Fruit fly (Drosophila melanogaster) whole organism: ENCODE results near the gene CheB38c.

ENCODE experiments used
- CG8478 ChIP-seq: fragments of >200 bp; optimal IDR thresholded peaks from 2 replicates; lab custom pipeline; 2018; ENCODE audit warnings: inconsistent platforms
- Dll ChIP-seq: fragments of >200 bp; optimal IDR thresholded peaks from 2 replicates; lab custom pipeline; 2017
- EcR ChIP-seq, 2 experiments: fragments of >200 bp; optimal IDR thresholded peaks; 2 replicates each; lab custom pipeline; 2017; ENCODE audit warnings: missing biosample characterization in 2 of 2, missing genetic modification characterization in 2 of 2, missing genetic modification reagents in 2 of 2
- pan ChIP-seq: fragments of >200 bp; optimal IDR thresholded peaks from 2 replicates; lab custom pipeline; 2017
- psq ChIP-seq: fragments of >200 bp; optimal IDR thresholded peaks from 2 replicates; lab custom pipeline; 2017
- usp ChIP-seq: fragments of >200 bp; optimal IDR thresholded peaks from 2 replicates; lab custom pipeline; 2017; ENCODE audit warnings: missing biosample characterization, missing genetic modification characterization, mixed read lengths

- TF ChIP-seq CG8478: no peak
- no peak for TF ChIP-seq pan (lab: Kevin White, UChicago)
- TF ChIP-seq EcR (GFP tag; optimal IDR thresholded peaks at IDR 0.05; lab: Kevin White, UChicago): no peak
- TF ChIP-seq Dll (lab: Kevin White, UChicago): no peak
- no peak for TF ChIP-seq psq (lab: Kevin White, UChicago)
- no peak for TF ChIP-seq usp (GFP tag; lab: Kevin White, UChicago)
These were observed 23.7 kb upstream of the CheB38c start for dm6 chr2L:20844381-20844780.
